Fruit fly (Drosophila melanogaster) whole organism, embryonic: Measurements from ENCODE around the gene CG6790.

Experiments used
- Antp ChIP-seq: fragments of 200-800 bp; sonication (Bioruptor generic); optimal IDR thresholded peaks from 3 replicates; lab custom pipeline; 2016; ENCODE audit warnings: missing biosample characterization, missing genetic modification characterization
- Atf6 ChIP-seq: fragments of 200-800 bp; sonication (Bioruptor generic); IDR thresholded peaks from 2 replicates; pipeline ENCODE4 v1.3.6; 2022; ENCODE audit warnings: missing biosample characterization, missing genetic modification characterization
- Blimp-1 ChIP-seq: fragments of 200-800 bp; sonication (Bioruptor generic); optimal IDR thresholded peaks from 3 replicates; lab custom pipeline; 2018; ENCODE audit warnings: missing biosample characterization, missing genetic modification characterization, mild to moderate bottlenecking, moderate library complexity, missing genetic modification reagents
- CG10654 ChIP-seq: fragments of 200-800 bp; sonication (Bioruptor generic); optimal IDR thresholded peaks from 2 replicates; lab custom pipeline; 2016; ENCODE audit warnings: missing biosample characterization, missing genetic modification characterization
- CG11560 ChIP-seq: fragments of 200-800 bp; sonication (Bioruptor generic); IDR thresholded peaks from 3 replicates; pipeline ENCODE4 v1.3.6; 2022; ENCODE audit warnings: missing biosample characterization, missing genetic modification characterization
- CG11695 ChIP-seq: fragments of 200-800 bp; sonication (Bioruptor generic); IDR thresholded peaks from 3 replicates; pipeline ENCODE4 v1.3.6; 2022; ENCODE audit warnings: missing biosample characterization, missing genetic modification characterization
- CG12071 ChIP-seq: fragments of 200-800 bp; sonication (Bioruptor generic); optimal IDR thresholded peaks from 3 replicates; lab custom pipeline; 2018; ENCODE audit warnings: missing biosample characterization, mild to moderate bottlenecking, missing genetic modification characterization
- CG13296 ChIP-seq: fragments of 200-800 bp; sonication (Bioruptor generic); optimal IDR thresholded peaks from 3 replicates; lab custom pipeline; 2018; ENCODE audit warnings: missing biosample characterization, mild to moderate bottlenecking, missing genetic modification characterization
- CG14014 ChIP-seq: fragments of 200-800 bp; sonication (Bioruptor generic); IDR thresholded peaks from 2 replicates; pipeline ENCODE4 v1.3.6; 2022; ENCODE audit warnings: missing biosample characterization, missing genetic modification characterization
- CG14050 ChIP-seq: fragments of 200-800 bp; sonication (Bioruptor generic); IDR thresholded peaks from 3 replicates; pipeline ENCODE4 v1.3.6; 2022; ENCODE audit warnings: missing biosample characterization, missing genetic modification characterization
- CG16779 ChIP-seq: fragments of 200-800 bp; sonication (Bioruptor generic); IDR thresholded peaks from 2 replicates; pipeline ENCODE4 v1.3.6; 2022; ENCODE audit warnings: missing biosample characterization, missing genetic modification characterization
- CG18599 ChIP-seq: fragments of 200-800 bp; sonication (Bioruptor generic); optimal IDR thresholded peaks from 3 replicates; lab custom pipeline; 2017; ENCODE audit warnings: missing biosample characterization, missing genetic modification characterization, mild to moderate bottlenecking, moderate library complexity, missing genetic modification reagents
- CG18764 ChIP-seq: fragments of 200-800 bp; sonication (Bioruptor generic); optimal IDR thresholded peaks from 3 replicates; lab custom pipeline; 2016; ENCODE audit warnings: missing biosample characterization, missing genetic modification characterization
- CG2889 ChIP-seq: fragments of 200-800 bp; sonication (Bioruptor generic); IDR thresholded peaks from 3 replicates; pipeline ENCODE4 v1.3.6; 2022; ENCODE audit warnings: missing biosample characterization, missing genetic modification characterization
- CG31365 ChIP-seq: fragments of 200-800 bp; sonication (Bioruptor generic); optimal IDR thresholded peaks from 2 replicates; lab custom pipeline; 2018; ENCODE audit warnings: missing biosample characterization, mild to moderate bottlenecking, missing genetic modification characterization
- CG5953 ChIP-seq: fragments of 200-800 bp; sonication (Bioruptor generic); IDR thresholded peaks from 2 replicates; pipeline ENCODE4 v1.3.6; 2022; ENCODE audit warnings: missing biosample characterization, missing genetic modification characterization
- CG7357 ChIP-seq: fragments of 200-800 bp; sonication (Bioruptor generic); IDR thresholded peaks from 3 replicates; pipeline ENCODE4 v1.3.6; 2022; ENCODE audit warnings: missing biosample characterization, missing genetic modification characterization
- CG7556 ChIP-seq: fragments of 200-800 bp; sonication (Bioruptor generic); optimal IDR thresholded peaks from 2 replicates; lab custom pipeline; 2017; ENCODE audit warnings: missing biosample characterization, mild to moderate bottlenecking, missing genetic modification characterization
- CG8089 ChIP-seq: fragments of 200-800 bp; sonication (Bioruptor generic); optimal IDR thresholded peaks from 3 replicates; lab custom pipeline; 2016; ENCODE audit warnings: missing biosample characterization, missing genetic modification characterization
- CG8765 ChIP-seq: fragments of 200-800 bp; sonication (Bioruptor generic); IDR thresholded peaks from 2 replicates; pipeline ENCODE4 v1.3.6; 2022; ENCODE audit warnings: missing biosample characterization, missing genetic modification characterization
- Chrac-16 ChIP-seq: fragments of 200-800 bp; sonication (Bioruptor generic); optimal IDR thresholded peaks from 3 replicates; lab custom pipeline; 2016; ENCODE audit warnings: missing biosample characterization, missing genetic modification characterization
- D19A ChIP-seq: fragments of 200-800 bp; optimal IDR thresholded peaks from 3 replicates; lab custom pipeline; 2019; ENCODE audit warnings: missing biosample characterization, mild to moderate bottlenecking, missing genetic modification characterization, moderate library complexity
- Deaf1 ChIP-seq: fragments of 200-800 bp; optimal IDR thresholded peaks from 3 replicates; lab custom pipeline; 2019; ENCODE audit warnings: missing biosample characterization, mild to moderate bottlenecking, missing genetic modification characterization, moderate library complexity
- Dll ChIP-seq: fragments of 200-800 bp; sonication (Bioruptor generic); IDR thresholded peaks from 4 replicates; pipeline ENCODE4 v1.3.6; 2022; ENCODE audit warnings: missing biosample characterization, missing genetic modification characterization; ENCODE audit not compliant: partially characterized antibody
- ERR ChIP-seq: fragments of 200-800 bp; sonication (Bioruptor generic); optimal IDR thresholded peaks from 2 replicates; lab custom pipeline; 2016; ENCODE audit warnings: missing biosample characterization, missing genetic modification characterization
- HmgZ ChIP-seq: fragments of 200-800 bp; sonication (Bioruptor generic); optimal IDR thresholded peaks from 2 replicates; lab custom pipeline; 2018; ENCODE audit warnings: missing biosample characterization, mild to moderate bottlenecking, missing genetic modification characterization
- Hr78 ChIP-seq, 2 experiments: fragments of 200-800 bp in 1 of 2; fragments of >200 bp in 1 of 2; sonication (Bioruptor generic) in 1 of 2; optimal IDR thresholded peaks; 2 replicates each; lab custom pipeline; 2017 to 2019; ENCODE audit warnings: missing biosample characterization in 2 of 2, missing genetic modification characterization in 2 of 2, mild to moderate bottlenecking in 1 of 2, moderate library complexity in 1 of 2
- MESR4 ChIP-seq: fragments of 200-800 bp; sonication (Bioruptor generic); optimal IDR thresholded peaks from 2 replicates; lab custom pipeline; 2018; ENCODE audit warnings: missing biosample characterization, mild to moderate bottlenecking, missing genetic modification characterization, moderate library complexity
- Nf-YA ChIP-seq: fragments of 200-800 bp; sonication (Bioruptor generic); IDR thresholded peaks from 2 replicates; pipeline ENCODE4 v1.3.6; 2022; ENCODE audit warnings: missing biosample characterization, missing genetic modification characterization
- Oli ChIP-seq: fragments of 200-800 bp; sonication (Bioruptor generic); optimal IDR thresholded peaks from 2 replicates; lab custom pipeline; 2018; ENCODE audit warnings: missing biosample characterization, mild to moderate bottlenecking, missing genetic modification characterization, moderate library complexity
- Rx ChIP-seq: fragments of 200-800 bp; sonication (Bioruptor generic); IDR thresholded peaks from 2 replicates; pipeline ENCODE4 v1.3.6; 2022; ENCODE audit warnings: missing biosample characterization, missing genetic modification characterization
- TFAM ChIP-seq: fragments of 200-800 bp; sonication (Bioruptor generic); optimal IDR thresholded peaks from 2 replicates; lab custom pipeline; 2017; ENCODE audit warnings: missing biosample characterization, missing genetic modification characterization, inconsistent platforms
- ab ChIP-seq: fragments of 200-800 bp; sonication (Bioruptor generic); optimal IDR thresholded peaks from 2 replicates; lab custom pipeline; 2016; ENCODE audit warnings: missing biosample characterization, missing genetic modification characterization
- az2 ChIP-seq: fragments of 200-800 bp; sonication (Bioruptor generic); optimal IDR thresholded peaks from 3 replicates; lab custom pipeline; 2016; ENCODE audit warnings: missing biosample characterization, missing genetic modification characterization
- chif ChIP-seq, 2 experiments: fragments of 200-800 bp; sonication (Bioruptor generic); optimal IDR thresholded peaks; 3 replicates each; lab custom pipeline; 2016; ENCODE audit warnings: missing biosample characterization in 2 of 2, missing genetic modification characterization in 2 of 2
- croc ChIP-seq: fragments of 200-800 bp; sonication (Bioruptor generic); conservative IDR thresholded peaks from 3 replicates; pipeline ENCODE4 v1.3.6; 2022; ENCODE audit warnings: missing biosample characterization, missing genetic modification characterization
- emc ChIP-seq: fragments of 200-800 bp; sonication (Bioruptor generic); optimal IDR thresholded peaks from 2 replicates; lab custom pipeline; 2016; ENCODE audit warnings: missing biosample characterization, missing genetic modification characterization
- fd3F ChIP-seq: fragments of 200-800 bp; sonication (Bioruptor generic); optimal IDR thresholded peaks from 2 replicates; lab custom pipeline; 2018; ENCODE audit warnings: missing biosample characterization, mild to moderate bottlenecking, missing genetic modification characterization, moderate library complexity
- kah ChIP-seq: fragments of 200-800 bp; sonication (Bioruptor generic); optimal IDR thresholded peaks from 2 replicates; lab custom pipeline; 2018; ENCODE audit warnings: missing biosample characterization, mild to moderate bottlenecking, missing genetic modification characterization
- lmd ChIP-seq: fragments of 200-800 bp; sonication (Bioruptor generic); IDR thresholded peaks from 2 replicates; pipeline ENCODE4 v1.3.6; 2022; ENCODE audit warnings: missing biosample characterization, missing genetic modification characterization
- peb ChIP-seq: fragments of 200-800 bp; sonication (Bioruptor generic); IDR thresholded peaks from 2 replicates; pipeline ENCODE4 v1.3.6; 2022; ENCODE audit warnings: missing biosample characterization, missing genetic modification characterization
- pum ChIP-seq: fragments of 200-800 bp; sonication (Bioruptor generic); optimal IDR thresholded peaks from 2 replicates; lab custom pipeline; 2016; ENCODE audit warnings: missing biosample characterization, missing genetic modification characterization
- sna ChIP-seq: fragments of 200-800 bp; sonication (Bioruptor generic); IDR thresholded peaks from 2 replicates; pipeline ENCODE4 v1.3.6; 2022; ENCODE audit warnings: missing biosample characterization, missing genetic modification characterization; ENCODE audit not compliant: partially characterized antibody
- tap ChIP-seq: fragments of 200-800 bp; optimal IDR thresholded peaks from 3 replicates; lab custom pipeline; 2019; ENCODE audit warnings: missing biosample characterization, mild to moderate bottlenecking, missing genetic modification characterization, moderate library complexity
- unc-4 ChIP-seq: fragments of 200-800 bp; sonication (Bioruptor generic); IDR thresholded peaks from 2 replicates; pipeline ENCODE4 v1.3.6; 2022; ENCODE audit warnings: missing biosample characterization, missing genetic modification characterization; ENCODE audit not compliant: partially characterized antibody
- vfl ChIP-seq: fragments of 200-800 bp; sonication (Bioruptor generic); optimal IDR thresholded peaks from 2 replicates; lab custom pipeline; 2016; ENCODE audit warnings: missing biosample characterization, missing genetic modification characterization
- vnd ChIP-seq: fragments of 200-800 bp; sonication (Bioruptor generic); IDR thresholded peaks from 3 replicates; pipeline ENCODE4 v1.3.6; 2022; ENCODE audit warnings: missing biosample characterization, missing genetic modification characterization; ENCODE audit not compliant: partially characterized antibody
- vvl ChIP-seq: fragments of 200-800 bp; sonication (Bioruptor generic); IDR thresholded peaks from 2 replicates; pipeline ENCODE4 v1.3.6; 2022; ENCODE audit warnings: missing biosample characterization, missing genetic modification characterization
- zen ChIP-seq: fragments of 200-800 bp; sonication (Bioruptor generic); optimal IDR thresholded peaks from 3 replicates; lab custom pipeline; 2018; ENCODE audit warnings: missing biosample characterization, mild to moderate bottlenecking, missing genetic modification characterization, moderate library complexity

Gene CG6790

DNA sequence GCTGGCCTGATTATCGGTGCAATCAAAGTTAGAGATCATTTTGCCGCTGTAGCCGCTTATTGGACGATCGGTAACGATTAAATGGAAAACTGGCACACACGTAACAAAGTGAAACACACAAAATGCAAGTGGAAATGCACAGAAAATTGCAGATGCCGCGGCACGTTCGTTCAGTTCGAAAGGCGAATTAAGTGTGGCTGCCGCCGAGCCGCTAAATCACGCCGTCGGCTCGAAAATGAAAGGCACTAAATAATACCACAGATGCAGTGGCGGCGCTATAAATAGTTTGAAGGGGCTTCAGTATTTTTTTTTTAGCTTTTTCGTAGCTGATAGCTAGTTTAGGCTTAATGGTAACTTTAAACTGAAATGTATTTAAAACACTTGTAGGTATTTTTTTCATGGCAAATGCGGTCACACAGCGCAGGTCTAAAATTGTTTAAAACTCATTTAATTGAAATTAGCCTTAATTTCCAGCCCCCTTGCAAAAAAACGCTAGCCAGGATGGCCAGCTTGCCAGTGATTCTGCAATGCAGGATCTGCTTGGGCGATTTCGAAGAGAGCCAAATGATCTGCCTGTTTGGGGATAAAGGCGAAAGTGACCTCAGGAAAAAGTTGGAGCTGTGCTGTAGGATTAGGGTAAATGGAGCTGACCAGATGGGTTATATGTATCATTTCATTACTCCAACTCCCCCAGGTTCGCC, 41.3 kb upstream of the CG6790 start, which contains the start of the genes Jupiter and CG14710 (continued):
- TF ChIP-seq CG16779 (GFP tag; lab: Robert Waterston, UW) (no peak), CG11695 (GFP tag; lab: Robert Waterston, UW) (no peak), CG18764 (GFP tag; lab: Kevin White, UChicago) (peak; percentile 75), Nf-YA (no peak), Oli (tag; lab: Kevin White, UChicago) (peak; percentile 12), CG10654 (GFP tag; lab: Kevin White, UChicago) (peak; percentile 68), Blimp-1 (GFP tag; lab: Kevin White, UChicago) (peak; percentile 49), kah (GFP tag; lab: Kevin White, UChicago) (no peak), HmgZ (tag; lab: Kevin White, UChicago) (peak; percentile 86), CG2889 (GFP tag; lab: Robert Waterston, UW) (peak; percentile 63; the same call in 2 of the 3 replicates), tap (tag; lab: Kevin White, UChicago) (peak; percentile 20), CG7556 (peak; percentile 21), Hr78 (GFP tag; optimal IDR thresholded peaks at IDR 0.05; lab: Kevin White, UChicago) (no peak), CG8765 (GFP tag; lab: Robert Waterston, UW) (peak; percentile 69; the same call in 1 of the 2 replicates), zen (tag; lab: Kevin White, UChicago) (peak; percentile 79), Chrac-16 (GFP tag; lab: Kevin White, UChicago) (peak; percentile 73), ERR (peak; percentile 78), croc (GFP tag; lab: Robert Waterston, UW) (0 out of 3 replicates have a peak, but pooled peaks have one; percentile 42), unc-4 (GFP tag; lab: Robert Waterston, UW) (0 out of 2 replicates have a peak, but pooled peaks have one; percentile 30), D19A (tag; lab: Kevin White, UChicago) (peak; percentile 23), Atf6 (0 out of 2 replicates have a peak, but pooled peaks have one; percentile 39), CG5953 (no peak), sna (GFP tag; lab: Robert Waterston, UW) (no peak), CG13296 (GFP tag; lab: Kevin White, UChicago) (peak; percentile 54), CG14050 (GFP tag; lab: Robert Waterston, UW) (no peak; the same call in 2 of the 3 replicates), CG7357 (GFP tag; lab: Robert Waterston, UW) (peak; percentile 46; the same call in 1 of the 3 replicates), CG11560 (tag; lab: Robert Waterston, UW) (no peak), CG31365 (no peak), ab (peak; percentile 31), CG12071 (GFP tag; lab: Kevin White, UChicago) (no peak), CG14014 (GFP tag; lab: Robert Waterston, UW) (peak; percentile 67), MESR4 (GFP tag; lab: Kevin White, UChicago) (peak; percentile 78), TFAM (GFP tag; lab: Kevin White, UChicago) (no peak), vvl (GFP tag; lab: Robert Waterston, UW) (peak; percentile 91), chif (GFP tag; optimal IDR thresholded peaks at IDR 0.05; lab: Kevin White, UChicago) (peak; percentile 68 to 77), Deaf1 (peak; percentile 32), Rx (GFP tag; lab: Robert Waterston, UW) (peak; percentile 38; the same call in 1 of the 2 replicates), CG18599 (GFP tag; lab: Kevin White, UChicago) (peak; percentile 51), vnd (GFP tag; lab: Robert Waterston, UW) (no peak), Dll (peak; percentile 40; the same call in 1 of the 4 replicates), pum (peak; percentile 75), peb (no peak), lmd (peak; percentile 63; the same call in 1 of the 2 replicates), CG8089 (GFP tag; lab: Kevin White, UChicago) (peak; percentile 77), Antp (peak; percentile 90), emc (GFP tag; lab: Kevin White, UChicago) (peak; percentile 60), az2 (GFP tag; lab: Kevin White, UChicago) (peak; percentile 68), fd3F (GFP tag; lab: Kevin White, UChicago) (peak; percentile 13), vfl (GFP tag; lab: Kevin White, UChicago) (peak; percentile 75)
